Worm (Caenorhabditis elegans) whole organism, L4 larva: Measurements from ENCODE around the gene C10A4.3.

ENCODE experiments used
- F44E2.7 ChIP-seq: fragments of 200-800 bp; sonication (Bioruptor generic); IDR thresholded peaks from 2 replicates; pipeline ENCODE4 v2.1.2; 2022; ENCODE audit warnings: missing genetic modification characterization, missing compliant biosample characterization
- arid-1 ChIP-seq: fragments of 200-800 bp; sonication (Bioruptor generic); conservative IDR thresholded peaks from 2 replicates; pipeline ENCODE4 v1.3.6; 2022; ENCODE audit warnings: missing genetic modification reagents, missing genetic modification characterization, missing compliant biosample characterization
- dmd-9 ChIP-seq: fragments of 200-800 bp; sonication (Bioruptor generic); IDR thresholded peaks from 2 replicates; pipeline ENCODE4 v1.3.6; 2022; ENCODE audit warnings: missing genetic modification reagents, missing genetic modification characterization, missing compliant biosample characterization
- dpl-1 ChIP-seq: fragments of 150-350 bp; optimal IDR thresholded peaks from 2 replicates; lab custom pipeline; 2014; ENCODE audit warnings: missing biosample characterization, missing genetic modification reagents, missing genetic modification characterization
- nhr-11 ChIP-seq: fragments of 150-350 bp; optimal IDR thresholded peaks from 2 replicates; lab custom pipeline; 2014; ENCODE audit warnings: missing biosample characterization, missing genetic modification characterization
- sdz-12 ChIP-seq: fragments of 200-800 bp; sonication (Bioruptor generic); optimal IDR thresholded peaks from 2 replicates; lab custom pipeline; 2018; ENCODE audit warnings: mild to moderate bottlenecking, missing genetic modification characterization, missing compliant biosample characterization

DNA sequence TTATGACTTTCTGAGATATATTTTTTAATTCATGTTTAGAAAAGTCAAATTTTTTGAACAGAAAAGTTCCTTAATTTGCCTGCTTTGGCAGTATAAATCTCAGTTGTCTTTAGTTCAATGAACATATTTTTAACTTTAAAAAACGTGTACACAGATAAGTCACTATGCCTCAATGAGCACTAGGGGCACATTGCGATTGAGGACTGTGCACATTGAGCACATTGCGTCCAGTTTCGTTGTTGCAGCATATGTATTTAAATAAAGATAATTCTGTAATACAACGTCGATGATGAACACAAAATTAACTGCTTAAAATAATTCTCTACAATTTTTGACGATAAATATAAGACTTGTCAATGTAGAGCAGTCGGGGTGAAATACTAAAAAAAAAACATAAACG is 2.3 kb downstream of the C10A4.3 start:
- TF ChIP-seq arid-1 (GFP tag; lab: Robert Waterston, UW) (no peak), sdz-12 (no peak), nhr-11 (tag; lab: Kevin White, UChicago) (no peak), F44E2.7 (GFP tag; lab: Robert Waterston, UW) (no peak), dmd-9 (GFP tag; lab: Robert Waterston, UW) (no peak), dpl-1 (GFP tag; lab: Kevin White, UChicago) (no peak)
